Worm (Caenorhabditis elegans) whole organism, L1 larva: ENCODE measurements around the gene C49G7.7.

Experiments used
- C04F5.9 ChIP-seq: sonication (generic microtip); optimal IDR thresholded peaks from 2 replicates; lab custom pipeline; 2016; ENCODE audit warnings: missing genetic modification characterization, missing compliant biosample characterization
- ama-1 ChIP-seq: fragments of 150-350 bp; optimal IDR thresholded peaks from 2 replicates; lab custom pipeline; 2014
- blmp-1 ChIP-seq: fragments of 150-350 bp; optimal IDR thresholded peaks from 2 replicates; lab custom pipeline; 2014; ENCODE audit warnings: missing biosample characterization, missing genetic modification characterization
- ceh-63 ChIP-seq: fragments of 200-800 bp; sonication (Bioruptor generic); optimal IDR thresholded peaks from 2 replicates; lab custom pipeline; 2018; ENCODE audit warnings: mild to moderate bottlenecking, missing genetic modification characterization, missing compliant biosample characterization
- ceh-8 ChIP-seq: fragments of 200-800 bp; sonication (Bioruptor generic); optimal IDR thresholded peaks from 2 replicates; lab custom pipeline; 2018; ENCODE audit warnings: mild to moderate bottlenecking, missing genetic modification characterization, moderate library complexity, missing compliant biosample characterization
- ceh-82 ChIP-seq, 3 experiments: fragments of 150-350 bp in 1 of 3; sonication (generic microtip) in 2 of 3; optimal IDR thresholded peaks; 2 replicates each; lab custom pipeline; 2014 to 2017; ENCODE audit warnings: missing biosample characterization in 3 of 3, missing genetic modification characterization in 3 of 3
- ceh-90 ChIP-seq: sonication (generic microtip); optimal IDR thresholded peaks from 2 replicates; lab custom pipeline; 2016; ENCODE audit warnings: missing genetic modification characterization, missing compliant biosample characterization
- efl-1 ChIP-seq, 4 experiments: fragments of 150-350 bp; optimal IDR thresholded peaks in 3 of 4; peaks in 1 of 4; 1 replicate in 1 of 4; 2 replicates in 3 of 4; lab custom pipeline; 2014; ENCODE audit warnings: missing biosample characterization in 2 of 4, missing genetic modification characterization in 2 of 4, missing genetic modification reagents in 2 of 4
- efl-3 ChIP-seq: fragments of 200-800 bp; sonication (Bioruptor generic); optimal IDR thresholded peaks from 2 replicates; lab custom pipeline; 2018; ENCODE audit warnings: mild to moderate bottlenecking, missing genetic modification characterization, missing compliant biosample characterization
- elt-2 ChIP-seq: sonication (generic microtip); optimal IDR thresholded peaks from 2 replicates; lab custom pipeline; 2016; ENCODE audit warnings: missing genetic modification characterization, mild to moderate bottlenecking, inconsistent platforms, missing compliant biosample characterization, missing genetic modification reagents
- elt-3 ChIP-seq, 6 experiments: fragments of 150-350 bp in 1 of 6; sonication (generic microtip); optimal IDR thresholded peaks; 2 replicates each; lab custom pipeline; 2017 to 2018; ENCODE audit warnings: missing biosample characterization in 6 of 6, missing genetic modification characterization in 6 of 6, inconsistent platforms in 1 of 6
- fos-1 ChIP-seq: fragments of 150-350 bp; optimal IDR thresholded peaks from 2 replicates; lab custom pipeline; 2014; ENCODE audit warnings: missing biosample characterization, missing genetic modification characterization
- grh-1 ChIP-seq: fragments of 200-800 bp; sonication (Bioruptor generic); IDR thresholded peaks from 2 replicates; pipeline ENCODE4 v1.3.6; 2022; ENCODE audit warnings: missing genetic modification reagents, missing genetic modification characterization, missing compliant biosample characterization
- hlh-17 ChIP-seq: fragments of 200-800 bp; sonication (Bioruptor generic); optimal IDR thresholded peaks from 2 replicates; lab custom pipeline; 2018; ENCODE audit warnings: missing genetic modification characterization, mild to moderate bottlenecking, missing compliant biosample characterization, moderate library complexity, borderline replicate concordance
- hlh-4 ChIP-seq: sonication (generic microtip); optimal IDR thresholded peaks from 2 replicates; lab custom pipeline; 2016; ENCODE audit warnings: mild to moderate bottlenecking, missing genetic modification characterization, missing compliant biosample characterization
- hpl-2 ChIP-seq: fragments of 150-350 bp; optimal IDR thresholded peaks from 2 replicates; lab custom pipeline; 2014; ENCODE audit warnings: missing biosample characterization, missing genetic modification reagents, missing genetic modification characterization
- lin-14 ChIP-seq: fragments of 200-800 bp; sonication (Bioruptor generic); optimal IDR thresholded peaks from 2 replicates; lab custom pipeline; 2018; ENCODE audit warnings: mild to moderate bottlenecking, missing genetic modification characterization, moderate library complexity, missing compliant biosample characterization
- lin-15B ChIP-seq: fragments of 150-350 bp; sonication (generic microtip); optimal IDR thresholded peaks from 3 replicates; lab custom pipeline; 2014; ENCODE audit warnings: missing biosample characterization, missing genetic modification characterization
- lin-35 ChIP-seq, 2 experiments: fragments of 150-350 bp; optimal IDR thresholded peaks; 2 replicates each; lab custom pipeline; 2014; ENCODE audit warnings: missing biosample characterization in 2 of 2, missing genetic modification characterization in 2 of 2, missing genetic modification reagents in 2 of 2
- lir-3 ChIP-seq: sonication (generic microtip); optimal IDR thresholded peaks from 2 replicates; lab custom pipeline; 2016; ENCODE audit warnings: mild to moderate bottlenecking, missing genetic modification characterization, moderate library complexity, missing compliant biosample characterization; ENCODE audit not compliant: poor library complexity
- mdl-1 ChIP-seq, 2 experiments: fragments of 150-350 bp; optimal IDR thresholded peaks; 2 replicates each; lab custom pipeline; 2014 to 2017; ENCODE audit warnings: missing biosample characterization in 2 of 2, missing genetic modification characterization in 2 of 2, inconsistent platforms in 1 of 2
- mef-2 ChIP-seq: fragments of 150-350 bp; optimal IDR thresholded peaks from 2 replicates; lab custom pipeline; 2014; ENCODE audit warnings: missing biosample characterization, missing genetic modification characterization
- nhr-11 ChIP-seq: fragments of 150-350 bp; optimal IDR thresholded peaks from 2 replicates; lab custom pipeline; 2014; ENCODE audit warnings: missing biosample characterization, missing genetic modification characterization
- nhr-20 ChIP-seq: sonication (generic microtip); optimal IDR thresholded peaks from 2 replicates; lab custom pipeline; 2016; ENCODE audit warnings: mild to moderate bottlenecking, missing genetic modification characterization, missing compliant biosample characterization
- nhr-28 ChIP-seq: fragments of 150-350 bp; optimal IDR thresholded peaks from 2 replicates; lab custom pipeline; 2014; ENCODE audit warnings: missing biosample characterization, missing genetic modification characterization
- nhr-71 ChIP-seq: sonication (generic microtip); optimal IDR thresholded peaks from 2 replicates; lab custom pipeline; 2016; ENCODE audit warnings: mild to moderate bottlenecking, missing genetic modification characterization, moderate library complexity, missing compliant biosample characterization
- nhr-76 ChIP-seq: sonication (generic microtip); optimal IDR thresholded peaks from 2 replicates; lab custom pipeline; 2017; ENCODE audit warnings: missing biosample characterization, missing genetic modification characterization
- nhr-77 ChIP-seq: fragments of 150-350 bp; optimal IDR thresholded peaks from 2 replicates; lab custom pipeline; 2014; ENCODE audit warnings: missing biosample characterization, missing genetic modification characterization
- nhr-84 ChIP-seq: sonication (generic microtip); optimal IDR thresholded peaks from 2 replicates; lab custom pipeline; 2017; ENCODE audit warnings: missing biosample characterization, missing genetic modification characterization
- nhr-85 ChIP-seq: sonication (generic microtip); peaks from one replicate; lab custom pipeline; 2016; ENCODE audit warnings: missing genetic modification characterization, inconsistent platforms, missing compliant biosample characterization
- nhr-90 ChIP-seq: sonication (generic microtip); optimal IDR thresholded peaks from 2 replicates; lab custom pipeline; 2016; ENCODE audit warnings: mild to moderate bottlenecking, missing genetic modification characterization, missing compliant biosample characterization; ENCODE audit not compliant: poor library complexity
- pax-3 ChIP-seq: fragments of 200-800 bp; sonication (Bioruptor generic); optimal IDR thresholded peaks from 2 replicates; lab custom pipeline; 2018; ENCODE audit warnings: mild to moderate bottlenecking, missing genetic modification characterization, moderate library complexity, missing compliant biosample characterization
- snpc-4 ChIP-seq: fragments of 150-350 bp; optimal IDR thresholded peaks from 2 replicates; lab custom pipeline; 2014; ENCODE audit warnings: missing biosample characterization, missing genetic modification characterization
- sptf-1 ChIP-seq: fragments of 150-350 bp; optimal IDR thresholded peaks from 2 replicates; lab custom pipeline; 2014; ENCODE audit warnings: missing biosample characterization, missing genetic modification characterization
- tbx-2 ChIP-seq: sonication (generic microtip); optimal IDR thresholded peaks from 2 replicates; lab custom pipeline; 2016; ENCODE audit warnings: missing genetic modification characterization, missing compliant biosample characterization
- unc-130 ChIP-seq: fragments of 150-350 bp; optimal IDR thresholded peaks from 2 replicates; lab custom pipeline; 2017; ENCODE audit warnings: missing biosample characterization, missing genetic modification characterization, inconsistent platforms
- unc-98 ChIP-seq: fragments of 200-800 bp; sonication (Bioruptor generic); IDR thresholded peaks from 2 replicates; pipeline ENCODE4 v1.3.6; 2022; ENCODE audit warnings: missing genetic modification characterization, missing compliant biosample characterization
- ztf-11 ChIP-seq, 2 experiments: sonication (generic microtip); optimal IDR thresholded peaks; 2 replicates each; lab custom pipeline; 2016 to 2017; ENCODE audit warnings: missing genetic modification characterization in 2 of 2, missing biosample characterization in 1 of 2, missing compliant biosample characterization in 1 of 2
- ztf-4 ChIP-seq: fragments of 150-350 bp; optimal IDR thresholded peaks from 2 replicates; lab custom pipeline; 2014; ENCODE audit warnings: missing biosample characterization, missing genetic modification characterization

The C49G7.7 gene

ce11 chrV:3992334-3992733 lies 41.9 kb upstream of the C49G7.7 start:
- no peak for TF ChIP-seq hpl-2 (GFP tag; lab: Kevin White, UChicago)
- peak; percentile 47 for TF ChIP-seq nhr-71
- TF ChIP-seq efl-1 (optimal IDR thresholded peaks at IDR 0.05; lab: Kevin White, UChicago), result no peak
- TF ChIP-seq efl-1 (GFP tag; optimal IDR thresholded peaks at IDR 0.05 in 1 of 2; lab: Kevin White, UChicago), result peak in 1 of 2 experiments; percentile 56
- peak; percentile 86 for TF ChIP-seq nhr-85 (tag; lab: Kevin White, UChicago)
- peak; percentile 2 for TF ChIP-seq nhr-90 (tag; lab: Kevin White, UChicago)
- TF ChIP-seq ceh-63 (GFP tag; lab: Kevin White, UChicago), result no peak
- TF ChIP-seq nhr-20 (tag; lab: Kevin White, UChicago), result peak; percentile 56
- TF ChIP-seq mdl-1 (tag; optimal IDR thresholded peaks at IDR 0.05; lab: Kevin White, UChicago), result no peak
- TF ChIP-seq lin-35 (GFP tag; optimal IDR thresholded peaks at IDR 0.05; lab: Kevin White, UChicago), result peak in 1 of 2 experiments; percentile 48
- peak; percentile 58 for TF ChIP-seq grh-1 (GFP tag; lab: Robert Waterston, UW)
- no peak for TF ChIP-seq hlh-4 (tag; lab: Kevin White, UChicago)
- TF ChIP-seq pax-3, result no peak
- TF ChIP-seq sptf-1 (tag; lab: Kevin White, UChicago), result no peak
- peak; percentile 21 for TF ChIP-seq tbx-2 (tag; lab: Kevin White, UChicago)
- peak in 1 of 6 experiments; percentile 37 for TF ChIP-seq elt-3 (tag; optimal IDR thresholded peaks at IDR 0.05; lab: Kevin White, UChicago)
- TF ChIP-seq nhr-77 (tag; lab: Kevin White, UChicago), result no peak
- no peak for TF ChIP-seq nhr-76

ce11 chrV:3994048-3994447 lies 40.2 kb upstream of the C49G7.7 start, which contains the start of gene K09D9.9:
Gene K09D9.9 (minus strand): TSS chrV:3994148.
- TF ChIP-seq efl-1 (optimal IDR thresholded peaks at IDR 0.05; lab: Kevin White, UChicago) (no peak), efl-1 (GFP tag; optimal IDR thresholded peaks at IDR 0.05 in 1 of 2; lab: Kevin White, UChicago) (peak in 1 of 2 experiments; percentile 87), nhr-84 (tag; lab: Kevin White, UChicago) (no peak)

- TF ChIP-seq ceh-8, result no peak
- TF ChIP-seq mef-2 (tag; lab: Kevin White, UChicago), result no peak
- no peak for TF ChIP-seq ztf-11 (tag; optimal IDR thresholded peaks at IDR 0.05; lab: Kevin White, UChicago)
- TF ChIP-seq ceh-82 (tag; optimal IDR thresholded peaks at IDR 0.05; lab: Kevin White, UChicago), result no peak
- TF ChIP-seq C04F5.9 (tag; lab: Kevin White, UChicago), result no peak
- TF ChIP-seq lin-15B (tag; lab: Kevin White, UChicago), result no peak
- TF ChIP-seq ztf-4 (tag; lab: Kevin White, UChicago), result no peak
Observed at ce11 chrV:3995838-3996237, 38.4 kb upstream of the C49G7.7 start, which contains the start of gene srx-62. Gene srx-62 (minus strand): TSS chrV:3995938.

ce11 chrV:4004577-4004976 lies 29.7 kb upstream of the C49G7.7 start:
- TF ChIP-seq blmp-1 (tag; lab: Kevin White, UChicago), result peak; percentile 63
- no peak for TF ChIP-seq nhr-28

- TF ChIP-seq unc-130 (tag; lab: Kevin White, UChicago) (no peak), nhr-11 (tag; lab: Kevin White, UChicago) (no peak), ama-1 (lab: Kevin White, UChicago) (no peak), ztf-4 (tag; lab: Kevin White, UChicago) (no peak), ceh-90 (no peak), elt-2 (tag; lab: Kevin White, UChicago) (no peak), C04F5.9 (tag; lab: Kevin White, UChicago) (no peak), unc-98 (GFP tag; lab: Robert Waterston, UW) (no peak), snpc-4 (tag; lab: Kevin White, UChicago) (no peak), blmp-1 (tag; lab: Kevin White, UChicago) (no peak), lin-14 (GFP tag; lab: Kevin White, UChicago) (no peak), hlh-17 (GFP tag; lab: Kevin White, UChicago) (no peak), efl-3 (no peak), nhr-28 (no peak), lir-3 (tag; lab: Kevin White, UChicago) (no peak), nhr-71 (no peak), ztf-11 (tag; optimal IDR thresholded peaks at IDR 0.05; lab: Kevin White, UChicago) (no peak), fos-1 (tag; lab: Kevin White, UChicago) (no peak)
Observed at ce11 chrV:4005219-4005618, 29.1 kb upstream of the C49G7.7 start, which contains the start of gene srh-8. Gene srh-8 (plus strand): TSS chrV:4005519.
